Fruit fly (Drosophila melanogaster) S2 (cell line): Measurements from ENCODE around the gene CG6006.

ENCODE experiments used
- CG8478 ChIP-seq: fragments of >200 bp; optimal IDR thresholded peaks from 2 replicates; lab custom pipeline; 2018
- CTCF ChIP-seq, 2 experiments: fragments of >200 bp; optimal IDR thresholded peaks; 2 replicates each; lab custom pipeline; 2018

DNA sequence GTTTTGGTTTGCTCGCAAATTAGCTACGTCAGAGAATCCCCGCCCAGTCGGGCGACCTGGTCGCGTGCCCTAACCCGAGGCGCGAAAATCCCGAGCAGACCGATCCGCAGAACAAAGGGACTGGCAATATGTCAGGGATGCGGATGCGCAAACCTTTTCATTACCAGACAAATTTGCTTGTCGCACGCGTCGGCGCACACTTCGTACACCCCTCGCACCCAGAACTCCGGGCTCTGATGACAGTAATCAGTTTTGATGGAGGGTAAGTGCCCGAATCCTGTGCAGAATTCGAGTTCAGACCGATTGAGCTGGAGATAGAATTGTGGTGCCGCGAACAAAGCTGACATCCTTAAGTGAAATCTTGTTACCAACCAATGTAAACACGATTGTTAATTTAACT, 2.4 kb upstream of the CG6006 start:
- no peak for TF ChIP-seq CG8478 (lab: Kevin White, UChicago)
- TF ChIP-seq CTCF (optimal IDR thresholded peaks at IDR 0.05; lab: Kevin White, UChicago) = no peak
